Fruit fly (Drosophila melanogaster): Measurements from ENCODE around the gene CG10467.
A peak's percentile ranks its signal among the peaks of the same experiment; 100 is the strongest.

The CG10467 gene

DNA sequence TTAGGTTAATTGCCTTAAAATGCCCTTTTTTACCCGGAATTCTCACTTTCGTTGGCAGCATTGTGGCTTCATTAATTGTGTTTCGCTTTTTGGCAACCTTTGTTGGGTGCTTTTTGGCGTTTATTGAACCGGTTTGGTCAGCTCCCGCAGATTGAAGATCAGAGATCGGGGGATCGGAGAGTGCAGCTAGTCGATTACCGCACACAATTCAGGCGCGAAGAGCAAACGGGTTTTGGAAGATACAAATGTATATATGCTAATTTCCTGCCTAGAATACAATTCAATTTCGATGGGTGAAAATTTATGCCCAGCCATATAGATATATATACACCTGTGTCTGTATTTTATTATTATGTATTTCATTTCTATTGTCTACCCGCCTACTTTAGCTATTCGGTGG, 47.0 kb upstream of the CG10467 start:
- TF ChIP-seq Vsx2 (GFP tag; optimal IDR thresholded peaks at IDR 0.05; ENCODE audit: partially characterized antibody), result peak; percentile 63
- no peak for TF ChIP-seq pan (optimal IDR thresholded peaks at IDR 0.05)
- TF ChIP-seq Dif (GFP tag; optimal IDR thresholded peaks at IDR 0.05; ENCODE audit: partially characterized antibody), result peak; percentile 15

DNA sequence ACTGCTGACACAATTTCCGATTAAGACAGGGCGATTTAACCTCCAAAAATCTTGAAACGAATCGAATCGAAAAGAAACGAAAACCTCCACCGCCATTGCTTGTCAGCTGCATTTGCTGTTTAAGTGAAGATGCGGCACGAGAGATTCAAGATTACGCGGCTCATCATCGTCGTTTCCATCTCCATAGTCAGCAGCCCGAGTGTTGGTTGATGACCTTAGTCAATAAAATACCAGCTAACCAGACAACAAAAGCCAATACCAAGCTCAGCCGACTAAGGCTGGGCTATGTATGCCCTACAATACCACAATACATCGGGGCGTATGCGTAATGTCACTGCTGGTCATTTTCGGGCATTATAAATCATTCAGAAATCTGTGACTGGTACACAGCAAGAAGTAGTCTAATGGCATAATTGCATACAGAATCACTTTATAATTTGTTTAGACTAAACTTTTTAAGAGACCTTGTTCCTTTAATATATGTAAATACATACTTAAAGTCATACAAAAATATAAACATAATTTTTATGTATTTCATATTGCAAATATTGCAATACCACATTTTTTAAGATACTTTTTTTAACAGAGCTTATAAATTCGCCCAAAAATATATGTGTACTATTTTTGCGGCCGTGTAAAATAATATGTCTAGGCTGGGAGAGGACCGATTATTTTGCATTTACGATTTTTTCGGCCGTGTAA, 46.4 kb upstream of the CG10467 start:
- TF ChIP-seq Vsx2 (GFP tag; optimal IDR thresholded peaks at IDR 0.05; ENCODE audit: partially characterized antibody) (no peak), Abd-B (GFP tag; optimal IDR thresholded peaks at IDR 0.05) (no peak), brk (GFP tag; optimal IDR thresholded peaks at IDR 0.05) (no peak), tai (GFP tag; optimal IDR thresholded peaks at IDR 0.05) (no peak), Dfd (GFP tag; optimal IDR thresholded peaks at IDR 0.05) (no peak), usp (GFP tag; optimal IDR thresholded peaks at IDR 0.05) (no peak)

DNA sequence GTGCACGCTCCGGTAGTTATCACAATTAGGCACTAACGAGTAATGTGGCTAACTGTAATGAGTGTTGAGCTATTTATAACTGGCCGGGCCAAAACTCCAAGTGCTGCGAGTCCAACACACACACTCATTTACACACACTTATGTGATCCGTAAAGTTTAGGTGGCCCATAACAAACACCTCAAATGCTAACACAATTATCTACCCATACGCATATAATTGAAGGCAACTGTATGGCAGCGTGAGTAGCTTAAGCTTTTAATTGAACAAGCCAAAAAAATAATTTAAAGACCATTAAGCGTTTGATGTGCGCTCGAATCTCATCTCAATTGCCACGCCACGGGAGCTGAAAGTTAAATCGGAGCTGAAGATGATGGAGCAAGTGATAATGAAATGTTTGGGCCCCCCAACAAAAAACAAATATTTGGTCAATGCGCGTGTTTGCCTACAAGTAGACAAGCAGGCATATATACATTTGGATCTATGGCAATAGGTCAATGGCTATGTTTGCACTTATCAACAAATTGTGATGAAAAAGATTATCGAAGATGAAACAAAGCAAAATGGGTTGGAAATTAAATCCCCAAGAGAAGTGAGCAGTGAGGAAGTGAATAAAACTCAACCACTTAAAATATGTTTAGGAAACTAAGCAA, 45.5 kb upstream of the CG10467 start, which contains the start of gene Cpr65Av:
Cpr65Av (minus strand) TSS at position 51 of the 651 bp plus-strand sequence.
- no peak for TF ChIP-seq Rel (GFP tag; optimal IDR thresholded peaks at IDR 0.05)
- TF ChIP-seq Rel (tag; optimal IDR thresholded peaks at IDR 0.05), result no peak
- no peak for TF ChIP-seq ey (GFP tag; optimal IDR thresholded peaks at IDR 0.05)
- TF ChIP-seq CG9705 (GFP tag; optimal IDR thresholded peaks at IDR 0.05), result no peak
- TF ChIP-seq CG32264 (GFP tag; optimal IDR thresholded peaks at IDR 0.05), result no peak

DNA sequence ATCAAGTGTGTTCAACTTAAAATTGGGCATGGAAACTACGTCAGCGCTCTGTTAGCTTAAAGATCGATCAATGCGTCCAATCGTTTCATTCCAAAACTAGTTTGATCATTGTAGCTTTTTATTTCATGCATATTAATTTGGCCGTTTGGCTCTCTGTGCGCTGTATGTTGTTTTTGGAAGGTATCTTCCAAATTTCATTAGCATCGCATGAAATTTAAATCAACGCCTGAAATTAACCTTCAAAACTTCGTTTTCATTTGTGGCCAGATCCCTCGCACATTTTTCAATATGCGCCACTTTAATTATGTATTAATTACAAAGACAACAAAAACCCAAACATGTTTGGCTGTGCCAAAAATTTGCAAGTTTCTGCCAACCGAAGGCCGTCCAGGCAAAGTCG, 44.0 kb upstream of the CG10467 start:
- no peak for TF ChIP-seq pan (optimal IDR thresholded peaks at IDR 0.05)
- no peak for TF ChIP-seq h (GFP tag; optimal IDR thresholded peaks at IDR 0.05)
- no peak for TF ChIP-seq GATAd (GFP tag; optimal IDR thresholded peaks at IDR 0.05)
- TF ChIP-seq foxo (GFP tag; optimal IDR thresholded peaks at IDR 0.05), result no peak
- TF ChIP-seq fru (GFP tag; optimal IDR thresholded peaks at IDR 0.05), result no peak
- no peak for TF ChIP-seq rgr (GFP tag; optimal IDR thresholded peaks at IDR 0.05)
- no peak for TF ChIP-seq dmrt93B (GFP tag; optimal IDR thresholded peaks at IDR 0.05)
- no peak for TF ChIP-seq Dif (GFP tag; optimal IDR thresholded peaks at IDR 0.05; ENCODE audit: partially characterized antibody)
- TF ChIP-seq Dfd (GFP tag; optimal IDR thresholded peaks at IDR 0.05), result no peak
- no peak for TF ChIP-seq CG32264 (GFP tag; optimal IDR thresholded peaks at IDR 0.05)
- no peak for TF ChIP-seq OdsH (GFP tag; optimal IDR thresholded peaks at IDR 0.05)
- no peak for TF ChIP-seq psq (GFP tag; optimal IDR thresholded peaks at IDR 0.05)
- no peak for TF ChIP-seq HLH106 (tag; optimal IDR thresholded peaks at IDR 0.05)
- no peak for TF ChIP-seq brk (GFP tag; optimal IDR thresholded peaks at IDR 0.05)
- no peak for TF ChIP-seq tai (GFP tag; optimal IDR thresholded peaks at IDR 0.05)
- TF ChIP-seq dsf (GFP tag; optimal IDR thresholded peaks at IDR 0.05; ENCODE audit: borderline replicate concordance), result no peak
- TF ChIP-seq dl (GFP tag; optimal IDR thresholded peaks at IDR 0.05; ENCODE audit: insufficient read depth in 1 of 2, partially characterized antibody in 2 of 2), result no peak

DNA sequence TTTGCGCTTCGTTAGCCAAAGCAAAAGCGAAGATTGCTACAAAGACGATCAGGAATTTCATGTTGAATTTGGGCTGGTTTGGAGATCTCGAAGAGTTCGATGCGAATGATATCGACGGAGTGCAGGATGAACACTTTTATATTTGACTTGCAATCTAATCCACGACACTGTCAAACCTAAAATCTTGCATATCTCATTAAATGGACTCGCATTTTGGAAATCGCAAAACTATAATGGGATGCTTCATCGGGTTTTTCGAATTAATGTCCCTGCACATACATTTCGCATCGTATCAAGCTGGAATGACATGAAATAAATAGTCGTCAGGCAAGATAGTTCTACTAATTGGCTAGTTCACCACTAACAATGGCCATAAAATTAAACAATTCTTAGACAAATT, 43.5 kb upstream of the CG10467 start, which contains the start of gene Lcp65Ae:
Lcp65Ae (minus strand) TSS at position 101 of the 400 bp plus-strand sequence.
- TF ChIP-seq OdsH (GFP tag; optimal IDR thresholded peaks at IDR 0.05) (no peak), sage (GFP tag; optimal IDR thresholded peaks at IDR 0.05) (no peak), dsf (GFP tag; optimal IDR thresholded peaks at IDR 0.05; ENCODE audit: borderline replicate concordance) (no peak), psq (GFP tag; optimal IDR thresholded peaks at IDR 0.05) (no peak), jim (GFP tag; optimal IDR thresholded peaks at IDR 0.05) (no peak), CG32264 (GFP tag; optimal IDR thresholded peaks at IDR 0.05) (no peak), Hr83 (GFP tag; optimal IDR thresholded peaks at IDR 0.05; ENCODE audit: poor library complexity, severe bottlenecking) (no peak), pan (optimal IDR thresholded peaks at IDR 0.05) (no peak), dl (GFP tag; optimal IDR thresholded peaks at IDR 0.05; ENCODE audit: insufficient read depth in 1 of 2, partially characterized antibody in 2 of 2) (no peak), Dif (GFP tag; optimal IDR thresholded peaks at IDR 0.05; ENCODE audit: partially characterized antibody) (no peak), GATAd (GFP tag; optimal IDR thresholded peaks at IDR 0.05) (no peak), woc (GFP tag; optimal IDR thresholded peaks at IDR 0.05) (no peak), Jra (GFP tag; optimal IDR thresholded peaks at IDR 0.05) (no peak), foxo (GFP tag; optimal IDR thresholded peaks at IDR 0.05) (no peak), Rel (GFP tag; optimal IDR thresholded peaks at IDR 0.05) (no peak), Rel (tag; optimal IDR thresholded peaks at IDR 0.05) (no peak), Mio (GFP tag; optimal IDR thresholded peaks at IDR 0.05) (no peak), Dfd (GFP tag; optimal IDR thresholded peaks at IDR 0.05) (no peak), Vsx2 (GFP tag; optimal IDR thresholded peaks at IDR 0.05; ENCODE audit: partially characterized antibody) (no peak), Hr78 (GFP tag; optimal IDR thresholded peaks at IDR 0.05) (no peak)
